Fruit fly (Drosophila melanogaster) whole organism, embryonic: ENCODE data around the gene uncNacbeta.

Source experiments
- CG12236 ChIP-seq: fragments of 200-800 bp; sonication (Bioruptor generic); optimal IDR thresholded peaks from 2 replicates; lab custom pipeline; 2016; ENCODE audit warnings: missing biosample characterization, missing genetic modification characterization
- CG14050 ChIP-seq: fragments of 200-800 bp; sonication (Bioruptor generic); IDR thresholded peaks from 3 replicates; pipeline ENCODE4 v1.3.6; 2022; ENCODE audit warnings: missing biosample characterization, missing genetic modification characterization
- CG15696 ChIP-seq: fragments of 200-800 bp; sonication (Bioruptor generic); optimal IDR thresholded peaks from 2 replicates; lab custom pipeline; 2019; ENCODE audit warnings: missing biosample characterization, mild to moderate bottlenecking, missing genetic modification characterization, moderate library complexity
- CG16779 ChIP-seq: fragments of 200-800 bp; sonication (Bioruptor generic); IDR thresholded peaks from 2 replicates; pipeline ENCODE4 v1.3.6; 2022; ENCODE audit warnings: missing biosample characterization, missing genetic modification characterization
- CG17829 ChIP-seq: fragments of 200-800 bp; optimal IDR thresholded peaks from 2 replicates; lab custom pipeline; 2019; ENCODE audit warnings: missing biosample characterization, mild to moderate bottlenecking, missing genetic modification characterization, moderate library complexity
- CG18011 ChIP-seq: fragments of 200-800 bp; sonication (Bioruptor generic); optimal IDR thresholded peaks from 2 replicates; lab custom pipeline; 2017; ENCODE audit warnings: missing biosample characterization, missing genetic modification characterization, mild to moderate bottlenecking, moderate library complexity, missing genotype
- CG2120 ChIP-seq: fragments of 200-800 bp; sonication (Bioruptor generic); optimal IDR thresholded peaks from 3 replicates; lab custom pipeline; 2016; ENCODE audit warnings: missing biosample characterization, missing genetic modification characterization
- CG2199 ChIP-seq: fragments of 200-800 bp; sonication (Bioruptor generic); IDR thresholded peaks from 3 replicates; pipeline ENCODE4 v1.3.6; 2022; ENCODE audit warnings: missing biosample characterization, missing genetic modification characterization
- CG2678 ChIP-seq: fragments of 200-800 bp; sonication (Bioruptor generic); optimal IDR thresholded peaks from 3 replicates; lab custom pipeline; 2019; ENCODE audit warnings: missing biosample characterization, mild to moderate bottlenecking, missing genetic modification characterization, moderate library complexity
- CG2875 ChIP-seq: fragments of 200-800 bp; sonication (Bioruptor generic); optimal IDR thresholded peaks from 2 replicates; lab custom pipeline; 2017; ENCODE audit warnings: missing biosample characterization, mild to moderate bottlenecking, missing genetic modification characterization, missing genetic modification reagents
- CG30020 ChIP-seq: fragments of 200-800 bp; optimal IDR thresholded peaks from 2 replicates; lab custom pipeline; 2019; ENCODE audit warnings: missing biosample characterization, mild to moderate bottlenecking, missing genetic modification characterization, moderate library complexity
- CG32532 ChIP-seq: fragments of 200-800 bp; sonication (Bioruptor generic); IDR thresholded peaks from 2 replicates; pipeline ENCODE4 v1.3.6; 2022; ENCODE audit warnings: missing biosample characterization, missing genetic modification characterization
- CG32767 ChIP-seq: fragments of 200-800 bp; sonication (Bioruptor generic); IDR thresholded peaks from 2 replicates; pipeline ENCODE4 v1.3.6; 2022; ENCODE audit warnings: missing biosample characterization, missing genetic modification characterization
- CG34224 ChIP-seq: fragments of 200-800 bp; sonication (Bioruptor generic); IDR thresholded peaks from 3 replicates; pipeline ENCODE4 v1.3.6; 2022; ENCODE audit warnings: missing biosample characterization, missing genetic modification characterization; ENCODE audit not compliant: partially characterized antibody
- CG4424 ChIP-seq: fragments of 200-800 bp; sonication (Bioruptor generic); optimal IDR thresholded peaks from 3 replicates; lab custom pipeline; 2016; ENCODE audit warnings: missing biosample characterization, missing genetic modification characterization
- CG5953 ChIP-seq: fragments of 200-800 bp; sonication (Bioruptor generic); IDR thresholded peaks from 2 replicates; pipeline ENCODE4 v1.3.6; 2022; ENCODE audit warnings: missing biosample characterization, missing genetic modification characterization
- CG7556 ChIP-seq: fragments of 200-800 bp; sonication (Bioruptor generic); optimal IDR thresholded peaks from 2 replicates; lab custom pipeline; 2017; ENCODE audit warnings: missing biosample characterization, mild to moderate bottlenecking, missing genetic modification characterization
- CG7987 ChIP-seq: fragments of 200-800 bp; sonication (Bioruptor generic); optimal IDR thresholded peaks from 2 replicates; lab custom pipeline; 2018; ENCODE audit warnings: missing biosample characterization, mild to moderate bottlenecking, missing genetic modification characterization, moderate library complexity
- CG8359 ChIP-seq: fragments of 200-800 bp; sonication (Bioruptor generic); optimal IDR thresholded peaks from 2 replicates; lab custom pipeline; 2017; ENCODE audit warnings: missing biosample characterization, mild to moderate bottlenecking, missing genetic modification characterization, borderline replicate concordance
- Dll ChIP-seq: fragments of 200-800 bp; sonication (Bioruptor generic); IDR thresholded peaks from 4 replicates; pipeline ENCODE4 v1.3.6; 2022; ENCODE audit warnings: missing biosample characterization, missing genetic modification characterization; ENCODE audit not compliant: partially characterized antibody
- Doc2 ChIP-seq: fragments of 200-800 bp; sonication (Bioruptor generic); IDR thresholded peaks from 2 replicates; pipeline ENCODE4 v1.3.6; 2022; ENCODE audit warnings: missing biosample characterization, missing genetic modification characterization
- E2f1 ChIP-seq: fragments of 200-800 bp; sonication (Bioruptor generic); IDR thresholded peaks from 2 replicates; pipeline ENCODE4 v1.3.6; 2022; ENCODE audit warnings: missing biosample characterization, missing genetic modification characterization
- Gsc ChIP-seq: fragments of 200-800 bp; sonication (Bioruptor generic); IDR thresholded peaks from 2 replicates; pipeline ENCODE4 v1.3.6; 2022; ENCODE audit warnings: missing biosample characterization, missing genetic modification characterization
- Hmr ChIP-seq: fragments of 200-800 bp; sonication (Bioruptor generic); optimal IDR thresholded peaks from 3 replicates; lab custom pipeline; 2017; ENCODE audit warnings: mild to moderate bottlenecking, missing biosample characterization, missing genetic modification reagents, missing genetic modification characterization
- Kr ChIP-seq: fragments of 200-800 bp; sonication (Bioruptor generic); optimal IDR thresholded peaks from 2 replicates; lab custom pipeline; 2017; ENCODE audit warnings: missing biosample characterization, mild to moderate bottlenecking, missing genetic modification characterization
- MESR4 ChIP-seq: fragments of 200-800 bp; sonication (Bioruptor generic); optimal IDR thresholded peaks from 2 replicates; lab custom pipeline; 2018; ENCODE audit warnings: missing biosample characterization, mild to moderate bottlenecking, missing genetic modification characterization, moderate library complexity
- Neu2 ChIP-seq: fragments of 200-800 bp; sonication (Bioruptor generic); optimal IDR thresholded peaks from 3 replicates; lab custom pipeline; 2016; ENCODE audit warnings: missing biosample characterization, missing genetic modification characterization, borderline replicate concordance
- Sin3A ChIP-seq: fragments of >200 bp; optimal IDR thresholded peaks from 2 replicates; lab custom pipeline; 2018
- Sox100B ChIP-seq: fragments of 200-800 bp; sonication (Bioruptor generic); optimal IDR thresholded peaks from 3 replicates; lab custom pipeline; 2018; ENCODE audit warnings: missing biosample characterization, mild to moderate bottlenecking, missing genetic modification characterization
- YL-1 ChIP-seq: fragments of 200-800 bp; sonication (Bioruptor generic); optimal IDR thresholded peaks from 3 replicates; lab custom pipeline; 2017; ENCODE audit warnings: missing biosample characterization, mild to moderate bottlenecking, missing genetic modification characterization
- danr ChIP-seq: fragments of 200-800 bp; sonication (Bioruptor generic); IDR thresholded peaks from 2 replicates; pipeline ENCODE4 v1.3.6; 2022; ENCODE audit warnings: missing biosample characterization, missing genetic modification characterization
- dysf ChIP-seq: fragments of 200-800 bp; sonication (Bioruptor generic); IDR thresholded peaks from 3 replicates; pipeline ENCODE4 v1.3.6; 2022; ENCODE audit warnings: missing biosample characterization, missing genetic modification characterization
- fd3F ChIP-seq: fragments of 200-800 bp; sonication (Bioruptor generic); optimal IDR thresholded peaks from 2 replicates; lab custom pipeline; 2018; ENCODE audit warnings: missing biosample characterization, mild to moderate bottlenecking, missing genetic modification characterization, moderate library complexity
- fd96Cb ChIP-seq: fragments of 200-800 bp; sonication (Bioruptor generic); optimal IDR thresholded peaks from 2 replicates; lab custom pipeline; 2018; ENCODE audit warnings: missing biosample characterization, mild to moderate bottlenecking, missing genetic modification characterization, moderate library complexity
- fu2 ChIP-seq: fragments of 200-800 bp; sonication (Bioruptor generic); optimal IDR thresholded peaks from 2 replicates; lab custom pipeline; 2016; ENCODE audit warnings: missing biosample characterization, missing genetic modification characterization
- gcm ChIP-seq: fragments of 200-800 bp; sonication (Bioruptor generic); optimal IDR thresholded peaks from 2 replicates; lab custom pipeline; 2019; ENCODE audit warnings: missing biosample characterization, mild to moderate bottlenecking, missing genetic modification characterization, moderate library complexity
- grn ChIP-seq: fragments of 200-800 bp; sonication (Bioruptor generic); optimal IDR thresholded peaks from 3 replicates; lab custom pipeline; 2017; ENCODE audit warnings: missing biosample characterization, missing genetic modification characterization
- ham ChIP-seq: fragments of 200-800 bp; sonication (Bioruptor generic); IDR thresholded peaks from 2 replicates; pipeline ENCODE4 v1.3.6; 2022; ENCODE audit warnings: missing biosample characterization, missing genetic modification characterization
- hkb ChIP-seq, 2 experiments: fragments of 200-800 bp in 1 of 2; fragments of >200 bp in 1 of 2; sonication (Bioruptor generic) in 1 of 2; IDR thresholded peaks in 1 of 2; optimal IDR thresholded peaks in 1 of 2; 2 replicates each; pipeline versions ENCODE4 v1.3.6 to Lab custom; 2017 to 2022; ENCODE audit warnings: missing biosample characterization in 1 of 2, missing genetic modification characterization in 1 of 2
- ind ChIP-seq: fragments of 200-800 bp; sonication (Bioruptor generic); optimal IDR thresholded peaks from 3 replicates; lab custom pipeline; 2016; ENCODE audit warnings: missing biosample characterization, missing genetic modification characterization
- jigr1 ChIP-seq: fragments of 200-800 bp; sonication (Bioruptor generic); IDR thresholded peaks from 3 replicates; pipeline ENCODE4 v1.3.6; 2022; ENCODE audit warnings: missing biosample characterization, missing genetic modification characterization
- peb ChIP-seq: fragments of 200-800 bp; sonication (Bioruptor generic); IDR thresholded peaks from 2 replicates; pipeline ENCODE4 v1.3.6; 2022; ENCODE audit warnings: missing biosample characterization, missing genetic modification characterization
- slou ChIP-seq: fragments of 200-800 bp; sonication (Bioruptor generic); optimal IDR thresholded peaks from 3 replicates; lab custom pipeline; 2016; ENCODE audit warnings: missing biosample characterization, missing genetic modification characterization
- sob ChIP-seq: fragments of 200-800 bp; sonication (Bioruptor generic); IDR thresholded peaks from 2 replicates; pipeline ENCODE4 v1.3.6; 2022; ENCODE audit warnings: missing biosample characterization, missing genetic modification characterization
- stwl ChIP-seq: fragments of 200-800 bp; sonication (Bioruptor generic); optimal IDR thresholded peaks from 3 replicates; lab custom pipeline; 2018; ENCODE audit warnings: missing biosample characterization, mild to moderate bottlenecking, missing genetic modification characterization, moderate library complexity
- tin ChIP-seq: fragments of 200-800 bp; sonication (Bioruptor generic); optimal IDR thresholded peaks from 3 replicates; lab custom pipeline; 2016; ENCODE audit warnings: missing biosample characterization, missing genetic modification characterization
- tna ChIP-seq: fragments of 200-800 bp; sonication (Bioruptor generic); IDR thresholded peaks from 2 replicates; pipeline ENCODE4 v1.3.6; 2022; ENCODE audit warnings: missing biosample characterization, missing genetic modification characterization; ENCODE audit not compliant: partially characterized antibody
- trh ChIP-seq: fragments of 200-800 bp; sonication (Bioruptor generic); optimal IDR thresholded peaks from 2 replicates; lab custom pipeline; 2016; ENCODE audit warnings: missing biosample characterization, missing genetic modification characterization
- zf30C ChIP-seq: fragments of 200-800 bp; sonication (Bioruptor generic); optimal IDR thresholded peaks from 3 replicates; lab custom pipeline; 2018; ENCODE audit warnings: missing biosample characterization, mild to moderate bottlenecking, missing genetic modification characterization
- zfh1 ChIP-seq: fragments of 200-800 bp; sonication (Bioruptor generic); IDR thresholded peaks from 3 replicates; pipeline ENCODE4 v1.3.6; 2022; ENCODE audit warnings: missing biosample characterization, missing genetic modification characterization

Gene uncNacbeta

DNA sequence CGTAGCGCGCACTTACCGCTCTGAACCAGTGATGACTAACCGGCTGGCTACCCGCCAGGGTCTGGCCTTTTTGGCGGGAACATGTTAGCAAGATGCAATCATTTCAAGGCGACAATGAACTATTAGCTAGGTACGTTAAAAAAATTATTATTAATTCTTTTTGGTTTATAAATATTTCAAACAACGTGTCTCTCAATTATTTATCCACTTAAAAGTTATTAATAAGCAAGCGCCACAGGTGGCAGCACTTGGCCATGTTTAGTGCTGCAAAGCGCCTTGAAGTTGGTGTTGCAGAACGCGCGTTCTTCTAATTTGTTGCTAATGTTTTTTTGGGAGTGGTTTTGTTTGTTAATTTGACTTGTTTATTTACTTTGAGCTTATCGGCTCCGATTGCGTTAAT lies 10.6 kb upstream of the uncNacbeta start, which contains the start of the genes Ipk2 and cold (continued):
- peak; percentile 77 for TF ChIP-seq CG17829
- TF ChIP-seq CG2678 (tag; lab: Kevin White, UChicago) = no peak
- TF ChIP-seq fd3F (GFP tag; lab: Kevin White, UChicago) = peak; percentile 69
- no peak for TF ChIP-seq CG5953 (GFP tag; lab: Robert Waterston, UW)
- no peak for TF ChIP-seq Neu2 (GFP tag; lab: Kevin White, UChicago)
- peak; percentile 59; the same call in 2 of the 3 replicates for TF ChIP-seq zfh1 (GFP tag; lab: Robert Waterston, UW)
- peak; percentile 85 for TF ChIP-seq CG32532 (GFP tag; lab: Robert Waterston, UW)
- TF ChIP-seq E2f1 (GFP tag; lab: Robert Waterston, UW) = peak; percentile 75
- TF ChIP-seq YL-1 (GFP tag; lab: Kevin White, UChicago) = peak; percentile 93
- peak; percentile 80 for TF ChIP-seq CG7556
- TF ChIP-seq CG7987 (GFP tag; lab: Kevin White, UChicago) = peak; percentile 76
- TF ChIP-seq CG8359 (GFP tag; lab: Kevin White, UChicago) = no peak
- TF ChIP-seq peb = peak; percentile 16; the same call in 1 of the 2 replicates
- TF ChIP-seq Sox100B (GFP tag; lab: Kevin White, UChicago) = no peak
- TF ChIP-seq CG15696 (tag; lab: Kevin White, UChicago) = peak; percentile 69
- peak; percentile 50 for TF ChIP-seq fd96Cb (tag; lab: Kevin White, UChicago)
- peak; percentile 62 for TF ChIP-seq CG30020 (tag; lab: Kevin White, UChicago)
- peak; percentile 83 for TF ChIP-seq ind (GFP tag; lab: Kevin White, UChicago)
- peak; percentile 44; the same call in 1 of the 2 replicates for TF ChIP-seq CG32767
- TF ChIP-seq CG16779 (GFP tag; lab: Robert Waterston, UW) = no peak
- TF ChIP-seq zf30C (GFP tag; lab: Kevin White, UChicago) = no peak
- peak; percentile 46; the same call in 1 of the 3 replicates for TF ChIP-seq jigr1 (GFP tag; lab: Robert Waterston, UW)
- TF ChIP-seq trh (GFP tag; lab: Kevin White, UChicago) = peak; percentile 59
- TF ChIP-seq dysf (GFP tag; lab: Robert Waterston, UW) = peak; percentile 83
- 0 out of 3 replicates have a peak, but pooled peaks have one; percentile 22 for TF ChIP-seq CG2199 (GFP tag; lab: Robert Waterston, UW)
- TF ChIP-seq CG4424 (GFP tag; lab: Kevin White, UChicago) = peak; percentile 85
- TF ChIP-seq MESR4 (GFP tag; lab: Kevin White, UChicago) = peak; percentile 45
- peak; percentile 57; the same call in 2 of the 3 replicates for TF ChIP-seq CG14050 (GFP tag; lab: Robert Waterston, UW)
- peak; percentile 66 for TF ChIP-seq stwl (tag; lab: Kevin White, UChicago)
- TF ChIP-seq Doc2 (GFP tag; lab: Robert Waterston, UW) = no peak
- TF ChIP-seq sob (GFP tag; lab: Robert Waterston, UW) = peak; percentile 86; the same call in 1 of the 2 replicates
- 0 out of 2 replicates have a peak, but pooled peaks have one; percentile 26 for TF ChIP-seq Gsc (GFP tag; lab: Robert Waterston, UW)
- TF ChIP-seq danr (GFP tag; lab: Robert Waterston, UW) = peak; percentile 41; the same call in 1 of the 2 replicates
- peak; percentile 93 for TF ChIP-seq Sin3A
- peak; percentile 24 for TF ChIP-seq CG2875 (GFP tag; lab: Kevin White, UChicago)
- peak; percentile 92 for TF ChIP-seq hkb (optimal IDR thresholded peaks at IDR 0.05; lab: Kevin White, UChicago)
- TF ChIP-seq hkb (GFP tag; IDR thresholded peaks at IDR 0.05; lab: Robert Waterston, UW) = peak; percentile 67
- TF ChIP-seq CG34224 (GFP tag; lab: Robert Waterston, UW) = 0 out of 3 replicates have a peak, but pooled peaks have one; percentile 22
- TF ChIP-seq ham (GFP tag; lab: Robert Waterston, UW) = no peak
- peak; percentile 85 for TF ChIP-seq tin
- TF ChIP-seq CG2120 (GFP tag; lab: Kevin White, UChicago) = peak; percentile 90
- TF ChIP-seq Dll (GFP tag; lab: Robert Waterston, UW) = peak; percentile 56; the same call in 3 of the 4 replicates
- TF ChIP-seq Kr (GFP tag; lab: Kevin White, UChicago) = no peak
- TF ChIP-seq Hmr = peak; percentile 86
- TF ChIP-seq tna (GFP tag; lab: Robert Waterston, UW) = no peak
- no peak for TF ChIP-seq CG18011 (GFP tag; lab: Kevin White, UChicago)
- peak; percentile 44 for TF ChIP-seq CG12236 (GFP tag; lab: Kevin White, UChicago)
- no peak for TF ChIP-seq grn (GFP tag; lab: Kevin White, UChicago)
- peak; percentile 79 for TF ChIP-seq fu2 (GFP tag; lab: Kevin White, UChicago)
- TF ChIP-seq gcm (GFP tag; lab: Kevin White, UChicago) = no peak
- TF ChIP-seq slou (GFP tag; lab: Kevin White, UChicago) = peak; percentile 78
